Fruit fly (Drosophila melanogaster) whole organism, embryonic: ENCODE results near the gene CG3434.

Experiments used
- Abd-B ChIP-seq: fragments of 200-800 bp; sonication (Bioruptor generic); optimal IDR thresholded peaks from 2 replicates; lab custom pipeline; 2018; ENCODE audit warnings: missing biosample characterization, mild to moderate bottlenecking, missing genetic modification characterization, moderate library complexity
- Bgb ChIP-seq: fragments of 200-800 bp; sonication (Bioruptor generic); IDR thresholded peaks from 2 replicates; pipeline ENCODE4 v1.3.6; 2022; ENCODE audit warnings: missing biosample characterization, missing genetic modification characterization; ENCODE audit not compliant: partially characterized antibody
- CG10543 ChIP-seq: fragments of 200-800 bp; sonication (Bioruptor generic); optimal IDR thresholded peaks from 3 replicates; lab custom pipeline; 2017; ENCODE audit warnings: missing biosample characterization, mild to moderate bottlenecking, missing genetic modification characterization, moderate library complexity
- CG11398 ChIP-seq: fragments of 200-800 bp; sonication (Bioruptor generic); optimal IDR thresholded peaks from 2 replicates; lab custom pipeline; 2016; ENCODE audit warnings: missing biosample characterization, missing genetic modification characterization
- CG12299 ChIP-seq: fragments of 200-800 bp; sonication (Bioruptor generic); optimal IDR thresholded peaks from 2 replicates; lab custom pipeline; 2018; ENCODE audit warnings: missing biosample characterization, mild to moderate bottlenecking, missing genetic modification characterization
- CG12942 ChIP-seq: fragments of 200-800 bp; sonication (Bioruptor generic); optimal IDR thresholded peaks from 3 replicates; lab custom pipeline; 2016; ENCODE audit warnings: missing biosample characterization, missing genetic modification characterization
- CG13424 ChIP-seq: fragments of 200-800 bp; sonication (Bioruptor generic); optimal IDR thresholded peaks from 2 replicates; lab custom pipeline; 2019; ENCODE audit warnings: missing biosample characterization, mild to moderate bottlenecking, missing genetic modification characterization, moderate library complexity
- CG13624 ChIP-seq: fragments of 200-800 bp; sonication (Bioruptor generic); optimal IDR thresholded peaks from 2 replicates; lab custom pipeline; 2016; ENCODE audit warnings: missing biosample characterization, missing genetic modification characterization
- CG14014 ChIP-seq: fragments of 200-800 bp; sonication (Bioruptor generic); IDR thresholded peaks from 2 replicates; pipeline ENCODE4 v1.3.6; 2022; ENCODE audit warnings: missing biosample characterization, missing genetic modification characterization
- CG15601 ChIP-seq: fragments of 200-800 bp; sonication (Bioruptor generic); optimal IDR thresholded peaks from 3 replicates; lab custom pipeline; 2019; ENCODE audit warnings: missing biosample characterization, mild to moderate bottlenecking, missing genetic modification characterization, moderate library complexity
- CG15696 ChIP-seq: fragments of 200-800 bp; sonication (Bioruptor generic); optimal IDR thresholded peaks from 2 replicates; lab custom pipeline; 2019; ENCODE audit warnings: missing biosample characterization, mild to moderate bottlenecking, missing genetic modification characterization, moderate library complexity
- CG16779 ChIP-seq: fragments of 200-800 bp; sonication (Bioruptor generic); IDR thresholded peaks from 2 replicates; pipeline ENCODE4 v1.3.6; 2022; ENCODE audit warnings: missing biosample characterization, missing genetic modification characterization
- CG17385 ChIP-seq: fragments of 200-800 bp; sonication (Bioruptor generic); optimal IDR thresholded peaks from 3 replicates; lab custom pipeline; 2018; ENCODE audit warnings: missing biosample characterization, mild to moderate bottlenecking, missing genetic modification characterization
- CG17612 ChIP-seq: fragments of 200-800 bp; sonication (Bioruptor generic); IDR thresholded peaks from 2 replicates; pipeline ENCODE4 v1.3.6; 2022; ENCODE audit warnings: missing biosample characterization, missing genetic modification characterization
- CG2889 ChIP-seq: fragments of 200-800 bp; sonication (Bioruptor generic); IDR thresholded peaks from 3 replicates; pipeline ENCODE4 v1.3.6; 2022; ENCODE audit warnings: missing biosample characterization, missing genetic modification characterization
- CG30403 ChIP-seq: fragments of 200-800 bp; sonication (Bioruptor generic); optimal IDR thresholded peaks from 3 replicates; lab custom pipeline; 2016; ENCODE audit warnings: missing biosample characterization, missing genetic modification characterization
- CG3163 ChIP-seq: fragments of 200-800 bp; sonication (Bioruptor generic); optimal IDR thresholded peaks from 3 replicates; lab custom pipeline; 2016; ENCODE audit warnings: missing biosample characterization, missing genetic modification characterization
- CG33213 ChIP-seq: fragments of 200-800 bp; sonication (Bioruptor generic); optimal IDR thresholded peaks from 3 replicates; lab custom pipeline; 2016; ENCODE audit warnings: missing biosample characterization, missing genetic modification characterization
- CG3407 ChIP-seq: fragments of 200-800 bp; sonication (Bioruptor generic); optimal IDR thresholded peaks from 2 replicates; lab custom pipeline; 2018; ENCODE audit warnings: missing biosample characterization, mild to moderate bottlenecking, missing genetic modification characterization
- CG4617 ChIP-seq: fragments of 200-800 bp; sonication (Bioruptor generic); optimal IDR thresholded peaks from 3 replicates; lab custom pipeline; 2016; ENCODE audit warnings: missing biosample characterization, missing genetic modification characterization, borderline replicate concordance
- CG6689 ChIP-seq: fragments of 200-800 bp; sonication (Bioruptor generic); IDR thresholded peaks from 2 replicates; pipeline ENCODE4 v1.3.6; 2022; ENCODE audit warnings: missing biosample characterization, missing genetic modification characterization
- CG6854 ChIP-seq: fragments of 200-800 bp; sonication (Bioruptor generic); optimal IDR thresholded peaks from 3 replicates; lab custom pipeline; 2017; ENCODE audit warnings: missing biosample characterization, mild to moderate bottlenecking, missing genetic modification characterization
- CG7372 ChIP-seq: fragments of 200-800 bp; sonication (Bioruptor generic); IDR thresholded peaks from 2 replicates; pipeline ENCODE4 v1.3.6; 2022; ENCODE audit warnings: missing biosample characterization, missing genetic modification characterization
- CG7745 ChIP-seq: fragments of 200-800 bp; sonication (Bioruptor generic); optimal IDR thresholded peaks from 2 replicates; lab custom pipeline; 2018; ENCODE audit warnings: missing biosample characterization, mild to moderate bottlenecking, missing genetic modification characterization, moderate library complexity
- CG7963 ChIP-seq: fragments of 200-800 bp; sonication (Bioruptor generic); IDR thresholded peaks from 3 replicates; pipeline ENCODE4 v1.3.6; 2022; ENCODE audit warnings: missing biosample characterization, missing genetic modification characterization; ENCODE audit not compliant: partially characterized antibody
- CG8089 ChIP-seq: fragments of 200-800 bp; sonication (Bioruptor generic); optimal IDR thresholded peaks from 3 replicates; lab custom pipeline; 2016; ENCODE audit warnings: missing biosample characterization, missing genetic modification characterization
- CG8281 ChIP-seq: fragments of 200-800 bp; sonication (Bioruptor generic); optimal IDR thresholded peaks from 2 replicates; lab custom pipeline; 2018; ENCODE audit warnings: missing biosample characterization, mild to moderate bottlenecking, missing genetic modification characterization, moderate library complexity
- CG9817 ChIP-seq: fragments of 200-800 bp; sonication (Bioruptor generic); optimal IDR thresholded peaks from 2 replicates; lab custom pipeline; 2018; ENCODE audit warnings: missing biosample characterization, mild to moderate bottlenecking, missing genetic modification characterization, moderate library complexity
- CG9932 ChIP-seq: fragments of 200-800 bp; sonication (Bioruptor generic); IDR thresholded peaks from 2 replicates; pipeline ENCODE4 v1.3.6; 2022; ENCODE audit warnings: missing biosample characterization, missing genetic modification characterization
- Dfd ChIP-seq, 2 experiments: fragments of >200 bp; optimal IDR thresholded peaks; 2 replicates each; lab custom pipeline; 2017; ENCODE audit warnings: missing biosample characterization in 2 of 2, missing genetic modification characterization in 2 of 2
- Hsf ChIP-seq: fragments of 200-800 bp; sonication (Bioruptor generic); optimal IDR thresholded peaks from 3 replicates; lab custom pipeline; 2016; ENCODE audit warnings: missing biosample characterization, missing genetic modification characterization
- Kr ChIP-seq: fragments of 200-800 bp; sonication (Bioruptor generic); optimal IDR thresholded peaks from 2 replicates; lab custom pipeline; 2017; ENCODE audit warnings: missing biosample characterization, mild to moderate bottlenecking, missing genetic modification characterization
- Lpt ChIP-seq: fragments of >200 bp; optimal IDR thresholded peaks from 2 replicates; lab custom pipeline; 2018; ENCODE audit warnings: missing biosample characterization, missing genetic modification characterization
- Mad ChIP-seq: fragments of 200-800 bp; sonication (Bioruptor generic); optimal IDR thresholded peaks from 2 replicates; lab custom pipeline; 2016; ENCODE audit warnings: missing biosample characterization, missing genetic modification characterization
- Neu2 ChIP-seq: fragments of 200-800 bp; sonication (Bioruptor generic); optimal IDR thresholded peaks from 3 replicates; lab custom pipeline; 2016; ENCODE audit warnings: missing biosample characterization, missing genetic modification characterization, borderline replicate concordance
- Sox102F ChIP-seq: fragments of 200-800 bp; sonication (Bioruptor generic); optimal IDR thresholded peaks from 2 replicates; lab custom pipeline; 2018; ENCODE audit warnings: missing biosample characterization, mild to moderate bottlenecking, missing genetic modification characterization, moderate library complexity
- Xrp1 ChIP-seq: fragments of 200-800 bp; sonication (Bioruptor generic); IDR thresholded peaks from 2 replicates; pipeline ENCODE4 v1.3.6; 2022; ENCODE audit warnings: missing biosample characterization, missing genetic modification characterization
- amos ChIP-seq: fragments of 200-800 bp; sonication (Bioruptor generic); IDR thresholded peaks from 2 replicates; pipeline ENCODE4 v1.3.6; 2022; ENCODE audit warnings: missing biosample characterization, missing genetic modification characterization; ENCODE audit not compliant: partially characterized antibody
- bcd ChIP-seq: fragments of 200-800 bp; sonication (Bioruptor generic); optimal IDR thresholded peaks from 2 replicates; lab custom pipeline; 2017; ENCODE audit warnings: missing biosample characterization, mild to moderate bottlenecking, missing genetic modification characterization
- cad ChIP-seq: fragments of >200 bp; optimal IDR thresholded peaks from 2 replicates; lab custom pipeline; 2017; ENCODE audit warnings: missing biosample characterization, missing genetic modification characterization
- dmrt99B ChIP-seq: fragments of 200-800 bp; sonication (Bioruptor generic); optimal IDR thresholded peaks from 2 replicates; lab custom pipeline; 2018; ENCODE audit warnings: missing biosample characterization, mild to moderate bottlenecking, missing genetic modification characterization, moderate library complexity
- dysf ChIP-seq: fragments of 200-800 bp; sonication (Bioruptor generic); IDR thresholded peaks from 3 replicates; pipeline ENCODE4 v1.3.6; 2022; ENCODE audit warnings: missing biosample characterization, missing genetic modification characterization
- fd102C ChIP-seq: fragments of 200-800 bp; sonication (Bioruptor generic); optimal IDR thresholded peaks from 2 replicates; lab custom pipeline; 2018; ENCODE audit warnings: missing biosample characterization, mild to moderate bottlenecking, missing genetic modification characterization, moderate library complexity
- gem ChIP-seq: fragments of 200-800 bp; sonication (Bioruptor generic); optimal IDR thresholded peaks from 2 replicates; lab custom pipeline; 2019; ENCODE audit warnings: missing biosample characterization, mild to moderate bottlenecking, missing genetic modification characterization, moderate library complexity
- gro ChIP-seq: fragments of 200-800 bp; sonication (Bioruptor generic); optimal IDR thresholded peaks from 2 replicates; lab custom pipeline; 2016; ENCODE audit warnings: missing biosample characterization, missing genetic modification characterization
- her ChIP-seq: fragments of 200-800 bp; sonication (Bioruptor generic); optimal IDR thresholded peaks from 2 replicates; lab custom pipeline; 2016; ENCODE audit warnings: missing biosample characterization, missing genetic modification characterization
- insv ChIP-seq, 2 experiments: fragments of 200-800 bp; sonication (Bioruptor generic); optimal IDR thresholded peaks; 3 replicates each; lab custom pipeline; 2016 to 2018; ENCODE audit warnings: missing biosample characterization in 2 of 2, missing genetic modification characterization in 2 of 2
- lilli ChIP-seq: fragments of 200-800 bp; sonication (Bioruptor generic); optimal IDR thresholded peaks from 3 replicates; lab custom pipeline; 2016; ENCODE audit warnings: missing biosample characterization, missing genetic modification characterization
- lmd ChIP-seq: fragments of 200-800 bp; sonication (Bioruptor generic); IDR thresholded peaks from 2 replicates; pipeline ENCODE4 v1.3.6; 2022; ENCODE audit warnings: missing biosample characterization, missing genetic modification characterization
- pb ChIP-seq: fragments of 200-800 bp; sonication (Bioruptor generic); optimal IDR thresholded peaks from 3 replicates; lab custom pipeline; 2016; ENCODE audit warnings: missing biosample characterization, missing genetic modification characterization
- wor ChIP-seq: fragments of 200-800 bp; sonication (Bioruptor generic); IDR thresholded peaks from 2 replicates; pipeline ENCODE4 v1.3.6; 2022; ENCODE audit warnings: missing biosample characterization, missing genetic modification characterization
- yki ChIP-seq: fragments of >200 bp; optimal IDR thresholded peaks from 3 replicates; lab custom pipeline; 2018

Gene CG3434

DNA sequence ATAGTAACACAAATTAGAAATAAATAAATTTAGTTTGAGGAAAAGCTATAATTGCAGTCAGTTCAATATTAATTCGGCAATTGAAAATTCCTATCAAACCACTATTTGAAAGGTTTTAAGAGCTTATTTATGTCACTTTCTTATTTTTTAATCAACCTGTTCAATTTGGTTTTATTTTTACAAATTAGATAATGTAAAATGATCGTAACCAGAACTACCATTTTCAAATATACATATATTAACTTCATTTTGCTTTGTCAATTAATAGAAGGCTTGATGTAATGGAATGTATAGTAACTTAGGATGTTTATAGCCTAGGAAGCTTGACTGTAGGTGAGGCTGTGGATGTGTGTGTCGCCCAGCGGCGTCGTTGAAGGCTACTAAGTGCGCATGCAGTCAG is 6.0 kb upstream of the CG3434 start (continued):
- no peak for TF ChIP-seq cad (GFP tag; lab: Kevin White, UChicago)
- TF ChIP-seq CG12942 (GFP tag; lab: Kevin White, UChicago) = no peak
- TF ChIP-seq CG15601 (tag; lab: Kevin White, UChicago) = peak; percentile 10
- TF ChIP-seq yki (lab: Kevin White, UChicago) = no peak
- no peak for TF ChIP-seq Kr (GFP tag; lab: Kevin White, UChicago)
- no peak for TF ChIP-seq CG14014
- no peak for TF ChIP-seq CG2889 (GFP tag; lab: Robert Waterston, UW)
- no peak for TF ChIP-seq insv (GFP tag; optimal IDR thresholded peaks at IDR 0.05; lab: Kevin White, UChicago)
- no peak for TF ChIP-seq CG6854 (GFP tag; lab: Kevin White, UChicago)
- TF ChIP-seq CG12299 (tag; lab: Kevin White, UChicago) = no peak
- TF ChIP-seq CG6689 (GFP tag; lab: Robert Waterston, UW) = peak; percentile 28; the same call in 1 of the 2 replicates
- TF ChIP-seq lilli (GFP tag; lab: Kevin White, UChicago) = peak; percentile 29
- no peak for TF ChIP-seq CG17385 (GFP tag; lab: Kevin White, UChicago)
- TF ChIP-seq Xrp1 (GFP tag; lab: Robert Waterston, UW) = no peak
- TF ChIP-seq CG9932 (GFP tag; lab: Robert Waterston, UW) = no peak
- no peak for TF ChIP-seq CG7372 (GFP tag; lab: Robert Waterston, UW)
- TF ChIP-seq CG9817 (tag; lab: Kevin White, UChicago) = no peak
- TF ChIP-seq Abd-B (GFP tag; lab: Kevin White, UChicago) = no peak
- TF ChIP-seq Neu2 (GFP tag; lab: Kevin White, UChicago) = no peak
- TF ChIP-seq CG15696 (tag; lab: Kevin White, UChicago) = no peak
- peak; percentile 60 for TF ChIP-seq dmrt99B (tag; lab: Kevin White, UChicago)
- TF ChIP-seq Bgb (GFP tag; lab: Robert Waterston, UW) = no peak
- TF ChIP-seq Sox102F (GFP tag; lab: Kevin White, UChicago) = peak; percentile 38
- no peak for TF ChIP-seq her (GFP tag; lab: Kevin White, UChicago)
- no peak for TF ChIP-seq wor (GFP tag; lab: Robert Waterston, UW)
- peak; percentile 8 for TF ChIP-seq Hsf (GFP tag; lab: Kevin White, UChicago)
- TF ChIP-seq CG13624 (GFP tag; lab: Kevin White, UChicago) = no peak
- TF ChIP-seq CG33213 (GFP tag; lab: Kevin White, UChicago) = no peak
- peak; percentile 59 for TF ChIP-seq CG13424 (tag; lab: Kevin White, UChicago)
- no peak for TF ChIP-seq lmd
- no peak for TF ChIP-seq CG8089 (GFP tag; lab: Kevin White, UChicago)
- peak; percentile 40 for TF ChIP-seq CG10543
- TF ChIP-seq CG8281 (tag; lab: Kevin White, UChicago) = no peak
- no peak for TF ChIP-seq CG4617 (GFP tag; lab: Kevin White, UChicago)
- no peak for TF ChIP-seq CG7963 (GFP tag; lab: Robert Waterston, UW)
- no peak for TF ChIP-seq CG7745 (tag; lab: Kevin White, UChicago)
- no peak for TF ChIP-seq gro (GFP tag; lab: Kevin White, UChicago)
- no peak for TF ChIP-seq pb
- no peak for TF ChIP-seq amos (GFP tag; lab: Robert Waterston, UW)
- TF ChIP-seq CG30403 (GFP tag; lab: Kevin White, UChicago) = peak; percentile 45
- no peak for TF ChIP-seq CG3407
- no peak for TF ChIP-seq Lpt (GFP tag; lab: Kevin White, UChicago)
- peak; percentile 3 for TF ChIP-seq bcd
- TF ChIP-seq Mad (GFP tag; lab: Kevin White, UChicago) = no peak
- TF ChIP-seq Dfd (GFP tag; optimal IDR thresholded peaks at IDR 0.05; lab: Kevin White, UChicago) = no peak
- TF ChIP-seq CG11398 (GFP tag; lab: Kevin White, UChicago) = no peak
- no peak for TF ChIP-seq CG16779 (GFP tag; lab: Robert Waterston, UW)
- no peak for TF ChIP-seq CG17612 (GFP tag; lab: Robert Waterston, UW)
- TF ChIP-seq CG3163 (GFP tag; lab: Kevin White, UChicago) = no peak
- TF ChIP-seq gem (tag; lab: Kevin White, UChicago) = peak; percentile 64
- TF ChIP-seq fd102C (GFP tag; lab: Kevin White, UChicago) = no peak
- no peak for TF ChIP-seq dysf
